Fruit fly (Drosophila melanogaster): Measurements from ENCODE around the gene CG33920.

Gene CG33920

dm6 chr3R:31086394-31086793 is 41.5 kb upstream of the CG33920 start (continued):
- no peak for TF ChIP-seq Dip2 (GFP tag; IDR thresholded peaks at IDR 0.05)
- TF ChIP-seq Hsf (GFP tag; optimal IDR thresholded peaks at IDR 0.05), result no peak
- 0 out of 2 replicates have a peak, but pooled peaks have one; percentile 23 for TF ChIP-seq vvl (GFP tag; IDR thresholded peaks at IDR 0.05)
- no peak for TF ChIP-seq Dbx (GFP tag; IDR thresholded peaks at IDR 0.05)
- no peak for TF ChIP-seq CG10979 (tag; optimal IDR thresholded peaks at IDR 0.05)
- TF ChIP-seq Mrtf (GFP tag; IDR thresholded peaks at IDR 0.05), result no peak
- TF ChIP-seq ci (GFP tag; IDR thresholded peaks at IDR 0.05), result 0 out of 3 replicates have a peak, but pooled peaks have one; percentile 57
- TF ChIP-seq NFAT (GFP tag; IDR thresholded peaks at IDR 0.05), result 0 out of 2 replicates have a peak, but pooled peaks have one; percentile 5
- no peak for TF ChIP-seq corto (GFP tag; optimal IDR thresholded peaks at IDR 0.05)
- TF ChIP-seq gcm2 (GFP tag; optimal IDR thresholded peaks at IDR 0.05), result no peak
- TF ChIP-seq CG42726 (GFP tag; IDR thresholded peaks at IDR 0.05; ENCODE audit: partially characterized antibody), result no peak
- TF ChIP-seq ERR (GFP tag; optimal IDR thresholded peaks at IDR 0.05), result no peak
- no peak for TF ChIP-seq CG9817 (tag; optimal IDR thresholded peaks at IDR 0.05)
- no peak for TF ChIP-seq tap (tag; optimal IDR thresholded peaks at IDR 0.05)
- TF ChIP-seq wdn (GFP tag; IDR thresholded peaks at IDR 0.05), result no peak
- no peak for TF ChIP-seq Ada2b (GFP tag; IDR thresholded peaks at IDR 0.05)
- TF ChIP-seq dm (GFP tag; optimal IDR thresholded peaks at IDR 0.05), result peak; percentile 18
- TF ChIP-seq Dek (tag; optimal IDR thresholded peaks at IDR 0.05), result no peak
- 0 out of 2 replicates have a peak, but pooled peaks have one; percentile 9 for TF ChIP-seq CG17612 (GFP tag; IDR thresholded peaks at IDR 0.05)
- TF ChIP-seq H2.0 (GFP tag; IDR thresholded peaks at IDR 0.05), result no peak
- peak; percentile 57 for TF ChIP-seq CG8290 (GFP tag; optimal IDR thresholded peaks at IDR 0.05)
- peak; percentile 58 to 78 for TF ChIP-seq CG8290 (tag; optimal IDR thresholded peaks at IDR 0.05)
- TF ChIP-seq sisA (GFP tag; IDR thresholded peaks at IDR 0.05), result no peak
- TF ChIP-seq CG11723 (GFP tag; optimal IDR thresholded peaks at IDR 0.05), result no peak
- no peak for TF ChIP-seq B-H1 (GFP tag; IDR thresholded peaks at IDR 0.05)
- TF ChIP-seq pum (GFP tag; optimal IDR thresholded peaks at IDR 0.05), result peak; percentile 3
- no peak for TF ChIP-seq CG11456 (GFP tag; IDR thresholded peaks at IDR 0.05)
- TF ChIP-seq lov (optimal IDR thresholded peaks at IDR 0.05), result no peak
- TF ChIP-seq lov (GFP tag; IDR thresholded peaks at IDR 0.05), result no peak
- TF ChIP-seq ems (GFP tag; optimal IDR thresholded peaks at IDR 0.05), result no peak
- TF ChIP-seq oc (tag; optimal IDR thresholded peaks at IDR 0.05), result no peak
- TF ChIP-seq amos (GFP tag; IDR thresholded peaks at IDR 0.05; ENCODE audit: partially characterized antibody), result peak; percentile 29; the same call in 1 of the 2 replicates
- peak; percentile 41 for TF ChIP-seq CG13775 (GFP tag; optimal IDR thresholded peaks at IDR 0.05)
- no peak for TF ChIP-seq CG10543 (GFP tag; optimal IDR thresholded peaks at IDR 0.05)
- TF ChIP-seq CG31365 (tag; optimal IDR thresholded peaks at IDR 0.05), result peak; percentile 96
- TF ChIP-seq CG17359 (tag; optimal IDR thresholded peaks at IDR 0.05), result no peak
- TF ChIP-seq ATbp (GFP tag; optimal IDR thresholded peaks at IDR 0.05), result no peak
- no peak for TF ChIP-seq rib (GFP tag; IDR thresholded peaks at IDR 0.05)
- TF ChIP-seq Bteb2 (GFP tag; optimal IDR thresholded peaks at IDR 0.05), result no peak
- no peak for TF ChIP-seq toy (GFP tag; IDR thresholded peaks at IDR 0.05)
- TF ChIP-seq Sin3A (optimal IDR thresholded peaks at IDR 0.05), result no peak
- TF ChIP-seq Lim3 (GFP tag; IDR thresholded peaks at IDR 0.05), result no peak
- TF ChIP-seq Vsx1 (GFP tag; optimal IDR thresholded peaks at IDR 0.05), result no peak
- TF ChIP-seq CG12659 (GFP tag; optimal IDR thresholded peaks at IDR 0.05), result no peak
- no peak for TF ChIP-seq Meics (GFP tag; optimal IDR thresholded peaks at IDR 0.05)
- no peak for TF ChIP-seq B-H2 (GFP tag; optimal IDR thresholded peaks at IDR 0.05)
- TF ChIP-seq btn (GFP tag; optimal IDR thresholded peaks at IDR 0.05), result no peak
- TF ChIP-seq bsh (GFP tag; optimal IDR thresholded peaks at IDR 0.05), result no peak
- TF ChIP-seq Gug (GFP tag; IDR thresholded peaks at IDR 0.05), result no peak
- no peak for TF ChIP-seq hb (GFP tag; IDR thresholded peaks at IDR 0.05; ENCODE audit: partially characterized antibody)
- no peak for TF ChIP-seq CG32532 (GFP tag; IDR thresholded peaks at IDR 0.05)
- no peak for TF ChIP-seq CG10209 (GFP tag; optimal IDR thresholded peaks at IDR 0.05)
- peak; percentile 35; the same call in 1 of the 2 replicates for TF ChIP-seq Rfx (GFP tag; IDR thresholded peaks at IDR 0.05)

Measured in whole organism, embryonic.